Worm (Caenorhabditis elegans) whole organism, L4 larva: ENCODE data around the gene grl-27.

ENCODE experiments used
- F26F4.8 ChIP-seq: fragments of 200-800 bp; sonication (Bioruptor generic); conservative IDR thresholded peaks from 2 replicates; pipeline ENCODE4 v1.3.6; 2022; ENCODE audit warnings: missing genetic modification characterization, missing compliant biosample characterization
- F37D6.2 ChIP-seq: sonication (generic microtip); optimal IDR thresholded peaks from 2 replicates; lab custom pipeline; 2016; ENCODE audit warnings: mild to moderate bottlenecking, missing genetic modification characterization, missing compliant biosample characterization
- F44E2.7 ChIP-seq: fragments of 200-800 bp; sonication (Bioruptor generic); IDR thresholded peaks from 2 replicates; pipeline ENCODE4 v2.1.2; 2022; ENCODE audit warnings: missing genetic modification characterization, missing compliant biosample characterization
- R02D3.7 ChIP-seq: fragments of 150-350 bp; sonication (generic microtip); optimal IDR thresholded peaks from 3 replicates; lab custom pipeline; 2014; ENCODE audit warnings: missing biosample characterization, missing genetic modification characterization
- T20F7.1 ChIP-seq: fragments of 200-800 bp; sonication (Bioruptor generic); optimal IDR thresholded peaks from 2 replicates; lab custom pipeline; 2018; ENCODE audit warnings: mild to moderate bottlenecking, missing genetic modification characterization, missing compliant biosample characterization
- Y48G9A.11 ChIP-seq: fragments of 200-800 bp; sonication (Bioruptor generic); IDR thresholded peaks from 2 replicates; pipeline ENCODE4 v1.3.6; 2022; ENCODE audit warnings: missing genetic modification reagents, missing genetic modification characterization, missing compliant biosample characterization
- aha-1 ChIP-seq: fragments of 150-350 bp; peaks from one replicate; lab custom pipeline; 2014; ENCODE audit warnings: missing biosample characterization, missing genetic modification characterization
- aly-2 ChIP-seq: sonication (generic microtip); optimal IDR thresholded peaks from 2 replicates; lab custom pipeline; 2018; ENCODE audit warnings: missing biosample characterization, missing genetic modification characterization
- ceh-82 ChIP-seq: sonication (generic microtip); optimal IDR thresholded peaks from 2 replicates; lab custom pipeline; 2017; ENCODE audit warnings: missing biosample characterization, missing genetic modification characterization
- ctbp-1 ChIP-seq: fragments of 200-800 bp; sonication (Bioruptor generic); IDR thresholded peaks from 2 replicates; pipeline ENCODE4 v1.3.6; 2022; ENCODE audit warnings: missing genetic modification reagents, missing genetic modification characterization, missing compliant biosample characterization
- daf-12 ChIP-seq: fragments of 150-350 bp; optimal IDR thresholded peaks from 2 replicates; lab custom pipeline; 2014; ENCODE audit warnings: missing biosample characterization, missing genetic modification reagents, missing genetic modification characterization
- daf-19 ChIP-seq: fragments of 200-800 bp; sonication (Bioruptor generic); conservative IDR thresholded peaks from 2 replicates; pipeline ENCODE4 v1.3.6; 2022; ENCODE audit warnings: missing genetic modification characterization, missing compliant biosample characterization
- daf-8 ChIP-seq: fragments of 200-800 bp; sonication (Bioruptor generic); IDR thresholded peaks from 2 replicates; pipeline ENCODE4 v1.3.6; 2022; ENCODE audit warnings: missing genetic modification characterization, missing compliant biosample characterization
- dmd-6 ChIP-seq: fragments of 200-800 bp; sonication (Bioruptor generic); IDR thresholded peaks from 2 replicates; pipeline ENCODE4 v1.3.6; 2022; ENCODE audit warnings: missing genetic modification reagents, missing genetic modification characterization, missing compliant biosample characterization
- hlh-11 ChIP-seq: fragments of 200-800 bp; sonication (Bioruptor generic); optimal IDR thresholded peaks from 2 replicates; lab custom pipeline; 2018; ENCODE audit warnings: mild to moderate bottlenecking, missing genetic modification characterization, missing compliant biosample characterization
- jun-1 ChIP-seq: fragments of 150-350 bp; optimal IDR thresholded peaks from 2 replicates; lab custom pipeline; 2014; ENCODE audit warnings: missing biosample characterization, missing genetic modification reagents, missing genetic modification characterization
- lin-1 ChIP-seq: fragments of 200-800 bp; sonication (Bioruptor generic); IDR thresholded peaks from 2 replicates; pipeline ENCODE4 v1.3.6; 2022; ENCODE audit warnings: missing genetic modification reagents, missing genetic modification characterization, missing compliant biosample characterization
- lin-13 ChIP-seq: fragments of 150-350 bp; optimal IDR thresholded peaks from 2 replicates; lab custom pipeline; 2014; ENCODE audit warnings: missing biosample characterization, missing genetic modification reagents, missing genetic modification characterization
- lin-39 ChIP-seq: fragments of 150-350 bp; optimal IDR thresholded peaks from 2 replicates; lab custom pipeline; 2014; ENCODE audit warnings: missing biosample characterization, missing genetic modification reagents, missing genetic modification characterization
- lsy-2 ChIP-seq, 2 experiments: fragments of 150-350 bp in 1 of 2; sonication (generic microtip) in 1 of 2; optimal IDR thresholded peaks; 2 replicates each; lab custom pipeline; 2014 to 2017; ENCODE audit warnings: missing biosample characterization in 2 of 2, missing genetic modification characterization in 2 of 2
- madf-5 ChIP-seq, 2 experiments: fragments of 200-800 bp; sonication (Bioruptor generic); IDR thresholded peaks; 2 replicates each; pipeline ENCODE4 v1.3.6; 2022; ENCODE audit warnings: missing compliant biosample characterization in 2 of 2, missing genetic modification characterization in 2 of 2
- mxl-2 ChIP-seq: fragments of 200-800 bp; sonication (Bioruptor generic); conservative IDR thresholded peaks from 2 replicates; pipeline ENCODE4 v1.3.6; 2022; ENCODE audit warnings: missing genetic modification reagents, missing genetic modification characterization, missing compliant biosample characterization
- nhr-111 ChIP-seq: fragments of 200-800 bp; sonication (Bioruptor generic); optimal IDR thresholded peaks from 2 replicates; lab custom pipeline; 2018; ENCODE audit warnings: mild to moderate bottlenecking, missing genetic modification characterization, missing compliant biosample characterization
- nhr-25 ChIP-seq: sonication (generic microtip); optimal IDR thresholded peaks from 2 replicates; lab custom pipeline; 2017; ENCODE audit warnings: missing genetic modification characterization, mild to moderate bottlenecking, missing compliant biosample characterization, antibody characterized with exemption, moderate library complexity, borderline replicate concordance; ENCODE audit not compliant: insufficient read depth
- pha-4 ChIP-seq, 2 experiments: fragments of 150-350 bp in 1 of 2; fragments of 200-800 bp in 1 of 2; sonication (Bioruptor generic) in 1 of 2; IDR thresholded peaks in 1 of 2; optimal IDR thresholded peaks in 1 of 2; 2 replicates each; pipeline versions ENCODE4 v1.3.6 to Lab custom; 2014 to 2022; ENCODE audit warnings: missing genetic modification characterization in 2 of 2, missing genetic modification reagents in 2 of 2, missing biosample characterization in 1 of 2, missing compliant biosample characterization in 1 of 2
- pqm-1 ChIP-seq: sonication (generic microtip); optimal IDR thresholded peaks from 2 replicates; lab custom pipeline; 2017; ENCODE audit warnings: missing biosample characterization, missing genetic modification characterization
- rbr-2 ChIP-seq: sonication (generic microtip); optimal IDR thresholded peaks from 2 replicates; lab custom pipeline; 2016; ENCODE audit warnings: missing genotype, missing genetic modification characterization, missing compliant biosample characterization
- saeg-2 ChIP-seq: fragments of 200-800 bp; sonication (Bioruptor generic); IDR thresholded peaks from 2 replicates; pipeline ENCODE4 v1.3.6; 2022; ENCODE audit warnings: missing genetic modification reagents, missing genetic modification characterization, missing compliant biosample characterization
- skn-1 ChIP-seq: fragments of 150-350 bp; optimal IDR thresholded peaks from 2 replicates; lab custom pipeline; 2014; ENCODE audit warnings: missing biosample characterization, missing genetic modification characterization
- tag-97 ChIP-seq: fragments of 200-800 bp; sonication (Bioruptor generic); IDR thresholded peaks from 2 replicates; pipeline ENCODE4 v1.3.6; 2022; ENCODE audit warnings: missing genetic modification characterization, missing compliant biosample characterization
- tra-1 ChIP-seq: fragments of 200-800 bp; sonication (Bioruptor generic); IDR thresholded peaks from 2 replicates; pipeline ENCODE4 v1.3.6; 2022; ENCODE audit warnings: missing genetic modification reagents, missing genetic modification characterization, missing compliant biosample characterization
- unc-130 ChIP-seq: sonication (generic microtip); optimal IDR thresholded peaks from 2 replicates; lab custom pipeline; 2016; ENCODE audit warnings: missing genetic modification reagents, missing genetic modification characterization, missing compliant biosample characterization
- zag-1 ChIP-seq: fragments of 150-350 bp; optimal IDR thresholded peaks from 2 replicates; lab custom pipeline; 2014; ENCODE audit warnings: missing biosample characterization, missing genetic modification characterization
- zip-11 ChIP-seq: fragments of 200-800 bp; sonication (Bioruptor generic); IDR thresholded peaks from 2 replicates; pipeline ENCODE4 v1.3.6; 2022; ENCODE audit warnings: missing genetic modification characterization, missing compliant biosample characterization
- zip-2 ChIP-seq: fragments of 150-350 bp; optimal IDR thresholded peaks from 2 replicates; lab custom pipeline; 2014; ENCODE audit warnings: missing biosample characterization, missing genetic modification characterization

Gene grl-27

ce11 chrV:3543344-3543743, 32.3 kb downstream of the grl-27 start, which contains the start of gene nhr-222:
TSS of gene nhr-222 (minus strand) at chrV:3543444.
- no peak for TF ChIP-seq madf-5 (GFP tag; IDR thresholded peaks at IDR 0.05; lab: Robert Waterston, UW)
- no peak for TF ChIP-seq daf-8 (GFP tag; lab: Robert Waterston, UW)
- no peak for TF ChIP-seq lsy-2 (tag; optimal IDR thresholded peaks at IDR 0.05; lab: Kevin White, UChicago)
- TF ChIP-seq lin-39: no peak
- no peak for TF ChIP-seq T20F7.1 (GFP tag; lab: Kevin White, UChicago)
- no peak for TF ChIP-seq aly-2 (tag; lab: Kevin White, UChicago)
- TF ChIP-seq jun-1 (tag; lab: Kevin White, UChicago): no peak
- no peak for TF ChIP-seq nhr-111 (GFP tag; lab: Kevin White, UChicago)
- no peak for TF ChIP-seq ceh-82 (tag; lab: Kevin White, UChicago)
- TF ChIP-seq mxl-2: no peak
- TF ChIP-seq, all 104 proteins: peak for 0

- peak; percentile 29 for TF ChIP-seq aha-1 (tag; lab: Kevin White, UChicago)
- no peak for TF ChIP-seq rbr-2
Observed at ce11 chrV:3541117-3541516, 34.5 kb downstream of the grl-27 start, which contains the start of gene srbc-67. TSS of gene srbc-67 (minus strand) at chrV:3541217.

- TF ChIP-seq rbr-2: no peak
- no peak for TF ChIP-seq F26F4.8 (GFP tag; lab: Robert Waterston, UW)
- TF ChIP-seq mxl-2: no peak
- TF ChIP-seq unc-130 (GFP tag; lab: Kevin White, UChicago): no peak
- no peak for TF ChIP-seq lin-13 (GFP tag; lab: Kevin White, UChicago)
- no peak for TF ChIP-seq skn-1
- TF ChIP-seq F37D6.2: no peak
- no peak for TF ChIP-seq zip-11
- no peak for TF ChIP-seq T20F7.1 (GFP tag; lab: Kevin White, UChicago)
- no peak for TF ChIP-seq lin-1
- TF ChIP-seq aha-1 (tag; lab: Kevin White, UChicago): no peak
- TF ChIP-seq zag-1 (tag; lab: Kevin White, UChicago): no peak
- no peak for TF ChIP-seq saeg-2
- TF ChIP-seq tag-97 (GFP tag; lab: Robert Waterston, UW): no peak
- no peak for TF ChIP-seq zip-2 (tag; lab: Kevin White, UChicago)
- no peak for TF ChIP-seq tra-1 (GFP tag; lab: Robert Waterston, UW)
- TF ChIP-seq daf-19: no peak
- no peak for TF ChIP-seq dmd-6 (GFP tag; lab: Robert Waterston, UW)
- no peak for TF ChIP-seq daf-12 (tag; lab: Kevin White, UChicago)
- no peak for TF ChIP-seq ctbp-1 (GFP tag; lab: Robert Waterston, UW)
Observed at ce11 chrV:3538307-3538706, 37.4 kb downstream of the grl-27 start, which contains the start of gene nhr-93. TSS of gene nhr-93 (minus strand) at chrV:3538407.

- no peak for TF ChIP-seq hlh-11 (tag; lab: Kevin White, UChicago)
- no peak for TF ChIP-seq lin-1
- no peak for TF ChIP-seq rbr-2
- TF ChIP-seq R02D3.7 (tag; lab: Kevin White, UChicago): no peak
- no peak for TF ChIP-seq pqm-1 (tag; lab: Kevin White, UChicago)
- no peak for TF ChIP-seq nhr-25 (tag; lab: Kevin White, UChicago)
Observed at ce11 chrV:3535260-3535659, 40.4 kb downstream of the grl-27 start, which contains the start of gene nhr-221. TSS of gene nhr-221 (minus strand) at chrV:3535360.

- no peak for TF ChIP-seq madf-5 (GFP tag; IDR thresholded peaks at IDR 0.05; lab: Robert Waterston, UW)
- TF ChIP-seq Y48G9A.11 (GFP tag; lab: Robert Waterston, UW): no peak
- TF ChIP-seq unc-130 (GFP tag; lab: Kevin White, UChicago): no peak
- TF ChIP-seq tra-1 (GFP tag; lab: Robert Waterston, UW): no peak
- TF ChIP-seq pha-4 (GFP tag; IDR thresholded peaks at IDR 0.05; lab: Robert Waterston, UW): no peak
- no peak for TF ChIP-seq pha-4 (tag; optimal IDR thresholded peaks at IDR 0.05; lab: Kevin White, UChicago)
- no peak for TF ChIP-seq F44E2.7 (GFP tag; lab: Robert Waterston, UW)
- TF ChIP-seq, all 104 proteins: peak for 0
Observed at ce11 chrV:3530403-3530802, 45.3 kb downstream of the grl-27 start, which contains the start of gene srbc-66. TSS of gene srbc-66 (plus strand) at chrV:3530703.
